Fruit fly (Drosophila melanogaster) whole organism, embryonic: ENCODE results near the gene Tmep.
A peak's percentile ranks its signal among the peaks of the same experiment; 100 is the strongest.

Source experiments
- Abd-B ChIP-seq: fragments of 200-800 bp; sonication (Bioruptor generic); optimal IDR thresholded peaks from 2 replicates; lab custom pipeline; 2018; ENCODE audit warnings: missing biosample characterization, mild to moderate bottlenecking, missing genetic modification characterization, moderate library complexity
- Ada2b ChIP-seq: fragments of 200-800 bp; sonication (Bioruptor generic); IDR thresholded peaks from 2 replicates; pipeline ENCODE4 v1.3.6; 2022; ENCODE audit warnings: missing biosample characterization, missing genetic modification characterization
- Atf3 ChIP-seq: fragments of 200-800 bp; sonication (Bioruptor generic); optimal IDR thresholded peaks from 3 replicates; lab custom pipeline; 2016; ENCODE audit warnings: missing biosample characterization, missing genetic modification characterization
- Bgb ChIP-seq: fragments of 200-800 bp; sonication (Bioruptor generic); IDR thresholded peaks from 2 replicates; pipeline ENCODE4 v1.3.6; 2022; ENCODE audit warnings: missing biosample characterization, missing genetic modification characterization; ENCODE audit not compliant: partially characterized antibody
- CG10543 ChIP-seq: fragments of 200-800 bp; sonication (Bioruptor generic); optimal IDR thresholded peaks from 3 replicates; lab custom pipeline; 2017; ENCODE audit warnings: missing biosample characterization, mild to moderate bottlenecking, missing genetic modification characterization, moderate library complexity
- CG11398 ChIP-seq: fragments of 200-800 bp; sonication (Bioruptor generic); optimal IDR thresholded peaks from 2 replicates; lab custom pipeline; 2016; ENCODE audit warnings: missing biosample characterization, missing genetic modification characterization
- CG13624 ChIP-seq: fragments of 200-800 bp; sonication (Bioruptor generic); optimal IDR thresholded peaks from 2 replicates; lab custom pipeline; 2016; ENCODE audit warnings: missing biosample characterization, missing genetic modification characterization
- CG16815 ChIP-seq: fragments of 200-800 bp; sonication (Bioruptor generic); optimal IDR thresholded peaks from 3 replicates; lab custom pipeline; 2017; ENCODE audit warnings: missing biosample characterization, mild to moderate bottlenecking, missing genetic modification characterization
- CG18262 ChIP-seq: fragments of 200-800 bp; optimal IDR thresholded peaks from 3 replicates; lab custom pipeline; 2019; ENCODE audit warnings: missing biosample characterization, mild to moderate bottlenecking, missing genetic modification characterization, moderate library complexity
- CG2202 ChIP-seq: fragments of 200-800 bp; sonication (Bioruptor generic); optimal IDR thresholded peaks from 2 replicates; lab custom pipeline; 2018; ENCODE audit warnings: missing biosample characterization, mild to moderate bottlenecking, missing genetic modification characterization
- CG34422 ChIP-seq: fragments of 200-800 bp; sonication (Bioruptor generic); IDR thresholded peaks from 3 replicates; pipeline ENCODE4 v1.3.6; 2022; ENCODE audit warnings: missing biosample characterization, missing genetic modification characterization
- CG3847 ChIP-seq: fragments of 200-800 bp; sonication (Bioruptor generic); IDR thresholded peaks from 2 replicates; pipeline ENCODE4 v1.3.6; 2022; ENCODE audit warnings: missing biosample characterization, missing genetic modification characterization
- CG7357 ChIP-seq: fragments of 200-800 bp; sonication (Bioruptor generic); IDR thresholded peaks from 3 replicates; pipeline ENCODE4 v1.3.6; 2022; ENCODE audit warnings: missing biosample characterization, missing genetic modification characterization
- CG7372 ChIP-seq: fragments of 200-800 bp; sonication (Bioruptor generic); IDR thresholded peaks from 2 replicates; pipeline ENCODE4 v1.3.6; 2022; ENCODE audit warnings: missing biosample characterization, missing genetic modification characterization
- CG7928 ChIP-seq: fragments of 200-800 bp; sonication (Bioruptor generic); optimal IDR thresholded peaks from 2 replicates; lab custom pipeline; 2017; ENCODE audit warnings: missing biosample characterization, mild to moderate bottlenecking, missing genetic modification characterization
- CG8765 ChIP-seq: fragments of 200-800 bp; sonication (Bioruptor generic); IDR thresholded peaks from 2 replicates; pipeline ENCODE4 v1.3.6; 2022; ENCODE audit warnings: missing biosample characterization, missing genetic modification characterization
- CG9727 ChIP-seq: fragments of 200-800 bp; sonication (Bioruptor generic); optimal IDR thresholded peaks from 3 replicates; lab custom pipeline; 2017; ENCODE audit warnings: missing biosample characterization, mild to moderate bottlenecking, missing genetic modification characterization
- CrebB ChIP-seq: fragments of 200-800 bp; sonication (Bioruptor generic); optimal IDR thresholded peaks from 3 replicates; lab custom pipeline; 2018; ENCODE audit warnings: missing biosample characterization, mild to moderate bottlenecking, missing genetic modification characterization
- Doc2 ChIP-seq: fragments of 200-800 bp; sonication (Bioruptor generic); IDR thresholded peaks from 2 replicates; pipeline ENCODE4 v1.3.6; 2022; ENCODE audit warnings: missing biosample characterization, missing genetic modification characterization
- Dp ChIP-seq: fragments of 200-800 bp; sonication (Bioruptor generic); optimal IDR thresholded peaks from 2 replicates; lab custom pipeline; 2018; ENCODE audit warnings: missing biosample characterization, mild to moderate bottlenecking, missing genetic modification characterization, moderate library complexity
- Eip74EF ChIP-seq, 2 experiments: fragments of 200-800 bp in 1 of 2; fragments of >200 bp in 1 of 2; sonication (Bioruptor generic) in 1 of 2; optimal IDR thresholded peaks; 2 replicates each; lab custom pipeline; 2017 to 2019; ENCODE audit warnings: missing biosample characterization in 2 of 2, missing genetic modification characterization in 2 of 2, mild to moderate bottlenecking in 1 of 2, moderate library complexity in 1 of 2
- Fer1 ChIP-seq: fragments of 200-800 bp; sonication (Bioruptor generic); optimal IDR thresholded peaks from 2 replicates; lab custom pipeline; 2017; ENCODE audit warnings: missing biosample characterization, mild to moderate bottlenecking, missing genetic modification characterization
- Gsc ChIP-seq: fragments of 200-800 bp; sonication (Bioruptor generic); IDR thresholded peaks from 2 replicates; pipeline ENCODE4 v1.3.6; 2022; ENCODE audit warnings: missing biosample characterization, missing genetic modification characterization
- Hey ChIP-seq: fragments of 200-800 bp; sonication (Bioruptor generic); optimal IDR thresholded peaks from 3 replicates; lab custom pipeline; 2018; ENCODE audit warnings: missing biosample characterization, mild to moderate bottlenecking, missing genetic modification characterization
- Hsf ChIP-seq: fragments of 200-800 bp; sonication (Bioruptor generic); optimal IDR thresholded peaks from 3 replicates; lab custom pipeline; 2016; ENCODE audit warnings: missing biosample characterization, missing genetic modification characterization
- Jarid2 ChIP-seq: fragments of 200-800 bp; sonication (Bioruptor generic); optimal IDR thresholded peaks from 3 replicates; lab custom pipeline; 2017; ENCODE audit warnings: mild to moderate bottlenecking, missing biosample characterization, missing genetic modification reagents, missing genetic modification characterization
- Nf-YB ChIP-seq: fragments of 200-800 bp; sonication (Bioruptor generic); optimal IDR thresholded peaks from 3 replicates; lab custom pipeline; 2019; ENCODE audit warnings: missing biosample characterization, mild to moderate bottlenecking, missing genetic modification characterization, moderate library complexity
- Oaz ChIP-seq: fragments of 200-800 bp; sonication (Bioruptor generic); IDR thresholded peaks from 2 replicates; pipeline ENCODE4 v1.3.6; 2022; ENCODE audit warnings: missing biosample characterization, missing genetic modification characterization
- Oli ChIP-seq: fragments of 200-800 bp; sonication (Bioruptor generic); optimal IDR thresholded peaks from 2 replicates; lab custom pipeline; 2018; ENCODE audit warnings: missing biosample characterization, mild to moderate bottlenecking, missing genetic modification characterization, moderate library complexity
- Six4 ChIP-seq: fragments of 200-800 bp; sonication (Bioruptor generic); optimal IDR thresholded peaks from 2 replicates; lab custom pipeline; 2016; ENCODE audit warnings: missing biosample characterization, missing genetic modification characterization
- Tbp ChIP-seq: fragments of >200 bp; optimal IDR thresholded peaks from 2 replicates; lab custom pipeline; 2018; ENCODE audit warnings: missing biosample characterization, missing genetic modification characterization
- Xrp1 ChIP-seq: fragments of 200-800 bp; sonication (Bioruptor generic); IDR thresholded peaks from 2 replicates; pipeline ENCODE4 v1.3.6; 2022; ENCODE audit warnings: missing biosample characterization, missing genetic modification characterization
- YL-1 ChIP-seq: fragments of 200-800 bp; sonication (Bioruptor generic); optimal IDR thresholded peaks from 3 replicates; lab custom pipeline; 2017; ENCODE audit warnings: missing biosample characterization, mild to moderate bottlenecking, missing genetic modification characterization
- corto ChIP-seq: fragments of 200-800 bp; sonication (Bioruptor generic); optimal IDR thresholded peaks from 2 replicates; lab custom pipeline; 2016; ENCODE audit warnings: missing biosample characterization, mild to moderate bottlenecking, missing genetic modification characterization, moderate library complexity
- dimm ChIP-seq: fragments of 200-800 bp; sonication (Bioruptor generic); IDR thresholded peaks from 2 replicates; pipeline ENCODE4 v1.3.6; 2022; ENCODE audit warnings: missing biosample characterization, missing genetic modification characterization
- dmrt11E ChIP-seq: fragments of 200-800 bp; sonication (Bioruptor generic); optimal IDR thresholded peaks from 3 replicates; lab custom pipeline; 2018; ENCODE audit warnings: missing biosample characterization, mild to moderate bottlenecking, missing genetic modification characterization, moderate library complexity
- en ChIP-seq: fragments of 200-800 bp; sonication (Bioruptor generic); optimal IDR thresholded peaks from 2 replicates; lab custom pipeline; 2016; ENCODE audit warnings: missing biosample characterization, missing genetic modification characterization
- grn ChIP-seq: fragments of 200-800 bp; sonication (Bioruptor generic); optimal IDR thresholded peaks from 3 replicates; lab custom pipeline; 2017; ENCODE audit warnings: missing biosample characterization, missing genetic modification characterization
- jumu ChIP-seq: fragments of 200-800 bp; sonication (Bioruptor generic); optimal IDR thresholded peaks from 3 replicates; lab custom pipeline; 2016; ENCODE audit warnings: missing biosample characterization, missing genetic modification characterization
- lab ChIP-seq: fragments of 200-800 bp; sonication (Bioruptor generic); optimal IDR thresholded peaks from 3 replicates; lab custom pipeline; 2017; ENCODE audit warnings: missing biosample characterization, missing genetic modification characterization, mild to moderate bottlenecking, moderate library complexity, missing genetic modification reagents
- pan ChIP-seq, 4 experiments: fragments of >200 bp in 3 of 4; fragments of 200-800 bp in 1 of 4; sonication (Bioruptor generic) in 1 of 4; optimal IDR thresholded peaks in 3 of 4; IDR thresholded peaks in 1 of 4; 2 replicates each; pipeline versions ENCODE4 v1.3.6 to Lab custom; 2017 to 2022; ENCODE audit warnings: missing biosample characterization in 2 of 4, missing genetic modification characterization in 2 of 4, mixed read lengths in 1 of 4
- phol ChIP-seq: fragments of 200-800 bp; sonication (Bioruptor generic); optimal IDR thresholded peaks from 3 replicates; lab custom pipeline; 2018; ENCODE audit warnings: missing biosample characterization, mild to moderate bottlenecking, missing genetic modification characterization, moderate library complexity
- ro ChIP-seq: fragments of 200-800 bp; sonication (Bioruptor generic); IDR thresholded peaks from 2 replicates; pipeline ENCODE4 v1.3.6; 2022; ENCODE audit warnings: missing biosample characterization, missing genetic modification characterization
- run ChIP-seq: fragments of 200-800 bp; sonication (Bioruptor generic); optimal IDR thresholded peaks from 3 replicates; lab custom pipeline; 2018; ENCODE audit warnings: missing biosample characterization, mild to moderate bottlenecking, missing genetic modification characterization
- ssp ChIP-seq: fragments of 200-800 bp; sonication (Bioruptor generic); IDR thresholded peaks from 2 replicates; pipeline ENCODE4 v1.3.6; 2022; ENCODE audit warnings: missing biosample characterization, missing genetic modification characterization
- ttk ChIP-seq: fragments of 200-800 bp; sonication (Bioruptor generic); IDR thresholded peaks from 2 replicates; pipeline ENCODE4 v2.1.2; 2022; ENCODE audit warnings: missing biosample characterization, missing genetic modification characterization
- unc-4 ChIP-seq: fragments of 200-800 bp; sonication (Bioruptor generic); IDR thresholded peaks from 2 replicates; pipeline ENCODE4 v1.3.6; 2022; ENCODE audit warnings: missing biosample characterization, missing genetic modification characterization; ENCODE audit not compliant: partially characterized antibody
- vfl ChIP-seq: fragments of 200-800 bp; sonication (Bioruptor generic); optimal IDR thresholded peaks from 2 replicates; lab custom pipeline; 2016; ENCODE audit warnings: missing biosample characterization, missing genetic modification characterization
- wdn ChIP-seq: fragments of 200-800 bp; sonication (Bioruptor generic); IDR thresholded peaks from 2 replicates; pipeline ENCODE4 v1.3.6; 2022; ENCODE audit warnings: missing biosample characterization, missing genetic modification characterization
- z ChIP-seq: fragments of 200-800 bp; sonication (Bioruptor generic); IDR thresholded peaks from 3 replicates; pipeline ENCODE4 v1.3.6; 2022; ENCODE audit warnings: missing biosample characterization, missing genetic modification characterization

Tmep gene

dm6 chr3L:1584003-1584402, 15.0 kb downstream of the Tmep start (continued):
- no peak for TF ChIP-seq vfl (GFP tag; lab: Kevin White, UChicago)
- TF ChIP-seq CG2202 (tag; lab: Kevin White, UChicago), result peak; percentile 46
- TF ChIP-seq Atf3 (GFP tag; lab: Kevin White, UChicago), result peak; percentile 52
- TF ChIP-seq CG34422 (GFP tag; lab: Robert Waterston, UW), result peak; percentile 65; the same call in 2 of the 3 replicates
- TF ChIP-seq CG16815 (GFP tag; lab: Kevin White, UChicago), result peak; percentile 47
- TF ChIP-seq CG11398 (GFP tag; lab: Kevin White, UChicago), result peak; percentile 38
- TF ChIP-seq Eip74EF (GFP tag; optimal IDR thresholded peaks at IDR 0.05; lab: Kevin White, UChicago), result peak in 1 of 2 experiments; percentile 46
- no peak for TF ChIP-seq Jarid2
- no peak; the same call in 1 of the 2 replicates for TF ChIP-seq CG8765
- TF ChIP-seq Nf-YB (GFP tag; lab: Kevin White, UChicago), result peak; percentile 33
- no peak for TF ChIP-seq corto (GFP tag; lab: Kevin White, UChicago)
- no peak for TF ChIP-seq unc-4 (GFP tag; lab: Robert Waterston, UW)
- peak; percentile 18 for TF ChIP-seq en (GFP tag; lab: Kevin White, UChicago)
- TF ChIP-seq Ada2b (GFP tag; lab: Robert Waterston, UW), result no peak
- no peak for TF ChIP-seq pan (optimal IDR thresholded peaks at IDR 0.05; lab: Kevin White, UChicago)
- TF ChIP-seq pan (GFP tag; optimal IDR thresholded peaks at IDR 0.05 in 1 of 2, IDR thresholded peaks at IDR 0.05 in 1 of 2), result peak in 1 of 2 experiments; percentile 73
- peak; percentile 72 for TF ChIP-seq dmrt11E
- TF ChIP-seq lab, result no peak
- peak; percentile 57; the same call in 1 of the 2 replicates for TF ChIP-seq ttk (GFP tag; lab: Robert Waterston, UW)
- 0 out of 3 replicates have a peak, but pooled peaks have one; percentile 19 for TF ChIP-seq z
- no peak for TF ChIP-seq YL-1 (GFP tag; lab: Kevin White, UChicago)
- TF ChIP-seq ro, result no peak
- TF ChIP-seq Hey (tag; lab: Kevin White, UChicago), result no peak
- no peak for TF ChIP-seq Fer1 (GFP tag; lab: Kevin White, UChicago)
- TF ChIP-seq run (tag; lab: Kevin White, UChicago), result no peak
- no peak for TF ChIP-seq dimm
- TF ChIP-seq CG9727 (GFP tag; lab: Kevin White, UChicago), result peak; percentile 58
- TF ChIP-seq Oaz (GFP tag; lab: Robert Waterston, UW), result no peak
- TF ChIP-seq Bgb, result no peak
- peak; percentile 41 for TF ChIP-seq jumu (GFP tag; lab: Kevin White, UChicago)
- peak; percentile 41 for TF ChIP-seq Abd-B (GFP tag; lab: Kevin White, UChicago)
- TF ChIP-seq grn (GFP tag; lab: Kevin White, UChicago), result peak; percentile 7
- TF ChIP-seq CG18262 (tag; lab: Kevin White, UChicago), result peak; percentile 80
- no peak for TF ChIP-seq Dp (GFP tag; lab: Kevin White, UChicago)
- no peak for TF ChIP-seq phol (tag; lab: Kevin White, UChicago)
- TF ChIP-seq Gsc (GFP tag; lab: Robert Waterston, UW), result no peak
- TF ChIP-seq Doc2 (GFP tag; lab: Robert Waterston, UW), result no peak
- TF ChIP-seq wdn (GFP tag; lab: Robert Waterston, UW), result no peak
- TF ChIP-seq CG7357, result 0 out of 3 replicates have a peak, but pooled peaks have one; percentile 51
- TF ChIP-seq CG10543 (GFP tag; lab: Kevin White, UChicago), result no peak
- peak; percentile 55 for TF ChIP-seq CG13624 (GFP tag; lab: Kevin White, UChicago)
- peak; percentile 40; the same call in 1 of the 2 replicates for TF ChIP-seq CG3847
- no peak for TF ChIP-seq CG7372 (GFP tag; lab: Robert Waterston, UW)
- peak; percentile 45; the same call in 1 of the 2 replicates for TF ChIP-seq ssp
- TF ChIP-seq CrebB (tag; lab: Kevin White, UChicago), result peak; percentile 12
- peak; percentile 72 for TF ChIP-seq Oli
- TF ChIP-seq CG7928 (GFP tag; lab: Kevin White, UChicago), result no peak
- peak; percentile 16 for TF ChIP-seq Six4 (GFP tag; lab: Kevin White, UChicago)
- TF ChIP-seq Tbp (GFP tag; lab: Kevin White, UChicago), result no peak
- peak; percentile 86 for TF ChIP-seq Xrp1
- peak; percentile 69 for TF ChIP-seq Hsf (GFP tag; lab: Kevin White, UChicago)
